Fruit fly (Drosophila melanogaster) S2 (cell line): Measurements from ENCODE around the gene CG14506.

Experiments used
- CG8478 ChIP-seq: fragments of >200 bp; optimal IDR thresholded peaks from 2 replicates; lab custom pipeline; 2018
- CTCF ChIP-seq, 2 experiments: fragments of >200 bp; optimal IDR thresholded peaks; 2 replicates each; lab custom pipeline; 2018

Gene CG14506

dm6 chr3R:29291932-29292331 lies 5.0 kb downstream of the CG14506 start:
- no peak for TF ChIP-seq CG8478 (lab: Kevin White, UChicago)
- TF ChIP-seq CTCF (optimal IDR thresholded peaks at IDR 0.05; lab: Kevin White, UChicago): no peak

DNA sequence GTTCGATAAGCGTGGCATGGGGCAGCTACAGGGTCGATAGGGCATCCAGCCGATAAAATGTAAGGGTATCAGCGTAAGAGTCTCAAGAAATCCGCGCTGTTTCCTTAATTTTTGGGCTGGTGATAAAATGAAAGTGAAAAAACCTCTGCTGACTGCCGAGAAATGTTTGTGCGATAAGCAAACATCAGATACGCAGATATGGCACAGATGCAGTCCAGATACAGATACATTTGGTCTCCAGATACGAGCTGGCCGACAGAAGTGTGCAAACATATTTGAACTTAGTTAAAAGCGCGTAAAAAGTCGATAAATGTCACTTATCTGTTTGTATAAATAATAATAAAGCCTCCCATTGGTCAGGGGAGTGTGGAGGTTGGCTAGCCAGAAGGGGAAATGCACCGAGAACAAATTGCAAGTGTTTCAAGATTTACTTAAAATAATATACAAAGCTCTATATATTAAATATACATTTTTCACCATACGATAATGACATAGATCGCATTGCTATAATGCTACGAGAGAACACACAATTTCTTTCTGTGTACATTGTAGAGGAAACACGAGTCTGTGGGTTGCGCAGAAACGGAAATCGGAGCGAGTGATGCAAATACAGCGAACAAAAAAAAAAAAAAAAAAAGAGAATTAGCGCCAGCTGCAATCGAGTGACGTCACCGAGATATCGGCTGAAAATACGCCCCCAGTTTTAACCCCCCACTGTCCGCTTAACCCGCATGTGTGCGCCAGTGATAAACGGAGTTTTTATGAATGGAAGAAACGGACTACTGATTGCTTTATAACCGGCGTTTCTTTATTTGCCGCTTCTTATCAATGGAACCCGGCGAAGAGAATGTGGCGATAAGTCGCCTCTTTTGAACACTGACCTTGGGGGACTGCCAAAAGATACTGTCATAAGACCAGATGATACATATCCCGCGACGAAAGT lies 6.1 kb downstream of the CG14506 start:
- no peak for TF ChIP-seq CG8478 (lab: Kevin White, UChicago)
- no peak for TF ChIP-seq CTCF (optimal IDR thresholded peaks at IDR 0.05; lab: Kevin White, UChicago)

dm6 chr3R:29287320-29287957 lies 9.5 kb downstream of the CG14506 start:
- no peak for TF ChIP-seq CTCF (optimal IDR thresholded peaks at IDR 0.05; lab: Kevin White, UChicago)
- no peak for TF ChIP-seq CG8478 (lab: Kevin White, UChicago)

- TF ChIP-seq CTCF (optimal IDR thresholded peaks at IDR 0.05; lab: Kevin White, UChicago): no peak
- no peak for TF ChIP-seq CG8478 (lab: Kevin White, UChicago)
These were observed 12.7 kb downstream of the CG14506 start for dm6 chr3R:29284315-29284714.

- no peak for TF ChIP-seq CG8478 (lab: Kevin White, UChicago)
- TF ChIP-seq CTCF (optimal IDR thresholded peaks at IDR 0.05; lab: Kevin White, UChicago): no peak
These were observed 13.9 kb downstream of the CG14506 start for dm6 chr3R:29282939-29283616.

dm6 chr3R:29280633-29281572 lies 16.1 kb downstream of the CG14506 start:
- TF ChIP-seq CG8478 (lab: Kevin White, UChicago) (no peak), CTCF (optimal IDR thresholded peaks at IDR 0.05; lab: Kevin White, UChicago) (no peak)

DNA sequence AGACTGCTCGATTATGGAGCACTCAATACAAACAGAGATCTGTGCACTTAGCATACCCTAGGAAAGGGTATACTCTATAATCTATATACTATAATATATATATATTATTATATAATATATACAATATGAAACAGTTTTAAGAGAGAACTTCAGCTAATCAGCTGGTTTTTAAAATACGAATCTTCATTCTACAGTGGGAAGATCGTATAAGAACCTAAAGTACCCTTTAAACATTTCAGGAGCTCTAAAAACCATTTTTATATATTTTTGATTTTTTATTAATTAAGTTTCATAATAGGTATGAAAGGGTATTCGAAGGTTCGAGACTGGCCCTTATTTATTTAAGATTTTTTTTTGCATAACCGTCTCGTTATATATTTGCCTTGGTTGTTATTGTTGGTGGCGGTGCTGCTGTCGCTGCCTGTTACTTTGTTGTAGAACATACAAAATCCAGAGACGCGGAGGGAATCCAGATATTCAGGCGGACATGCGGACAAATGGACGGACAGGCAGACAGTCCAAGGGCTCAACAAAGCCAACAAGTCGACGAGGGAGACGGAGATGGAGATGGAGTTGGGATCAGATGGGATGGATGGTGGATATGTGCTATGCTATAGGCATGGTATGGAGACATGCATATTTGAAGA lies 17.3 kb downstream of the CG14506 start:
- TF ChIP-seq CTCF (optimal IDR thresholded peaks at IDR 0.05; lab: Kevin White, UChicago) (no peak), CG8478 (lab: Kevin White, UChicago) (no peak)

- TF ChIP-seq CG8478 (lab: Kevin White, UChicago): no peak
These were observed 19.2 kb downstream of the CG14506 start for dm6 chr3R:29277748-29278147.

DNA sequence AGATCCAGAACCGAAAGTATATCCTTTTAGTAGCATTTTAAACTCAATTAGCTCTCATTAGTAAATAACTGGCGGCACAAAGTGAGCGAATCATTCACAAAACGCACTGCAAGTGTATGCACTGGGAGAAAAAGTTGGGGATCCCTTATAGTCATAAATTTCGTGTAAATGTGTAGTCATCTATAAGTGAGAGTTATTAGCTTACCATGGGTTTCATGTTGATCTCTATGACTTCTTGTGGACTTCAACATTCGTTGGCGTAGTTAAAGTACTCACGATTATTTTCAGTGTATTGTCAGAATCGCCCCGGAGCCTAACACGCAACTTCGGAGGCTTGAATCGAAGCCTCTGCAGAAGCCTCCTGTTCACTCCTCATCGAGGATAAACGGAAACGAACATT lies 20.0 kb downstream of the CG14506 start:
- TF ChIP-seq CG8478 (lab: Kevin White, UChicago) (no peak), CTCF (optimal IDR thresholded peaks at IDR 0.05; lab: Kevin White, UChicago) (no peak)

dm6 chr3R:29274590-29274989 lies 22.4 kb downstream of the CG14506 start:
- TF ChIP-seq CTCF (optimal IDR thresholded peaks at IDR 0.05; lab: Kevin White, UChicago) (no peak), CG8478 (lab: Kevin White, UChicago) (no peak)

- TF ChIP-seq CTCF (optimal IDR thresholded peaks at IDR 0.05; lab: Kevin White, UChicago) (no peak), CG8478 (lab: Kevin White, UChicago) (no peak)
These were observed 24.0 kb downstream of the CG14506 start for dm6 chr3R:29273029-29273428.

DNA sequence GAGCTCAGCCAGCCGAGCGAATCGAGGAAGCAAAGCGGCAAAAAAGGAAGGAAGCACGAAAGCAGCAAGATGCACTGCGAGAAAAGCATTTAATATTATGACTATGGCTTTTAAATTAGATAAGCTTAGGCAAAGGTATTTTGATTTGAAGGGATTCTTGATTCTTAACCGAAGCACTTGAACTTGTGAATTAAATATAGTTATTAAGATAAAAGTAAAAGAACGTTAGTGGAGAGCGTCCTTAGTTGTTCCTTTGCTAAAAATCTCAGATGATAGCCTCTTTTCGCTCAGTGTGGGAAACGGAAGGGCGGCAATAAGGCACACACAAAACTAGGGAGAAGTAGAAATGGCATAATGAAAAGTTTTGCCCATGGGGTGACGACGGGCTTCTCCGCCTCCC lies 27.8 kb downstream of the CG14506 start:
- TF ChIP-seq CTCF (optimal IDR thresholded peaks at IDR 0.05; lab: Kevin White, UChicago) (no peak), CG8478 (lab: Kevin White, UChicago) (no peak)

dm6 chr3R:29268062-29268461 lies 28.9 kb downstream of the CG14506 start:
- TF ChIP-seq CG8478 (lab: Kevin White, UChicago) (no peak), CTCF (optimal IDR thresholded peaks at IDR 0.05; lab: Kevin White, UChicago) (no peak)
